Worm (Caenorhabditis elegans): Measurements from ENCODE around the gene rgs-10.

rgs-10 gene

DNA sequence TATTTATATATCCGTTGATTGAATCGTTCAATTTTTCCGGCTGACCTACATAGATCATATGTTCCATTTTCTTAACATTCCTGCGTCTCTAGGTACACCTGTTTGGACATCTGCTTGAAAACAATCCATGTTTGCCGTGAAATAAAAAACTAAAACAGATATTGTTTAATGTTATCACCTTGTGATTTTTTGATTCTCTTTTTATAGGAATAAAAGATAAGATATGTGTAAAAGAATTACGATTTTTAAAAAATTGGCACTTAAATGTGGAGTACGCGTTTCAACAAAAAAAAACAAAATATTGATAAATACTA, 15.2 kb upstream of the rgs-10 start:
- TF ChIP-seq sptf-1 (tag; optimal IDR thresholded peaks at IDR 0.05) (no peak), lsy-2 (tag; optimal IDR thresholded peaks at IDR 0.05) (no peak), ceh-83 (GFP tag; optimal IDR thresholded peaks at IDR 0.05) (no peak), blmp-1 (tag; optimal IDR thresholded peaks at IDR 0.05) (no peak), elt-3 (tag; optimal IDR thresholded peaks at IDR 0.05) (no peak), elt-1 (tag; optimal IDR thresholded peaks at IDR 0.05; ENCODE audit: borderline replicate concordance, insufficient read depth) (no peak), lin-32 (GFP tag; optimal IDR thresholded peaks at IDR 0.05) (no peak), snpc-4 (tag; optimal IDR thresholded peaks at IDR 0.05) (no peak), mls-2 (tag; optimal IDR thresholded peaks at IDR 0.05) (no peak), drap-1 (GFP tag; optimal IDR thresholded peaks at IDR 0.05) (no peak), ham-2 (GFP tag; optimal IDR thresholded peaks at IDR 0.05) (no peak), unc-39 (tag; optimal IDR thresholded peaks at IDR 0.05) (no peak), cnd-1 (tag; optimal IDR thresholded peaks at IDR 0.05) (no peak), nhr-237 (tag; optimal IDR thresholded peaks at IDR 0.05) (no peak), tbx-8 (GFP tag; optimal IDR thresholded peaks at IDR 0.05) (no peak), lin-13 (tag; optimal IDR thresholded peaks at IDR 0.05) (no peak)

DNA sequence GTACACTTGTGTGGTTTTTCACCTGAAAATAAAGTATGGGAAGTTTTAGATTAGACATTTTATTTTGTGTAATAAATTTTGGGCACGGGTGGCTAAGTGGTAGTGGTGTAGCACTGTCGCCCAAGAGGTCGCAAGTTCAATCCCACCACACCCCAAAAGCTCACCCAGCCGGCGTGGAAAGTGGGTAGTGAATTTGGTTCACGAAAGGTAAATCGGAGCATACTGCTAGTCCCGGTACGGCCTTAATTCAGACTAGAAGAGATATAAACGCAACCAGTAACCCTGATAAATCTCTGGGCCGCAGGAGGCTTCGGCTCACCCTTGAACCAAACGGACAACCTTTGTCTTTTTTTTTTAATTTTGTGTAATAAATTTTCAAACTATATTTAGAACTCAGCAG, 10.8 kb upstream of the rgs-10 start:
- no peak for TF ChIP-seq nhr-237 (tag; optimal IDR thresholded peaks at IDR 0.05)
- no peak for TF ChIP-seq blmp-1 (tag; optimal IDR thresholded peaks at IDR 0.05)
- TF ChIP-seq nhr-28 (tag; optimal IDR thresholded peaks at IDR 0.05): no peak
- TF ChIP-seq tbx-8 (GFP tag; optimal IDR thresholded peaks at IDR 0.05): no peak
- TF ChIP-seq zip-8 (tag; optimal IDR thresholded peaks at IDR 0.05): no peak
- TF ChIP-seq pha-4 (tag; optimal IDR thresholded peaks at IDR 0.05): no peak
- no peak for TF ChIP-seq elt-1 (tag; optimal IDR thresholded peaks at IDR 0.05; ENCODE audit: borderline replicate concordance, insufficient read depth)
- no peak for TF ChIP-seq snpc-4 (tag; optimal IDR thresholded peaks at IDR 0.05)
- no peak for TF ChIP-seq sem-2 (GFP tag; optimal IDR thresholded peaks at IDR 0.05)
- no peak for TF ChIP-seq lin-32 (GFP tag; optimal IDR thresholded peaks at IDR 0.05)
- TF ChIP-seq nhr-12 (tag; optimal IDR thresholded peaks at IDR 0.05): no peak
- no peak for TF ChIP-seq mls-2 (tag; optimal IDR thresholded peaks at IDR 0.05)

DNA sequence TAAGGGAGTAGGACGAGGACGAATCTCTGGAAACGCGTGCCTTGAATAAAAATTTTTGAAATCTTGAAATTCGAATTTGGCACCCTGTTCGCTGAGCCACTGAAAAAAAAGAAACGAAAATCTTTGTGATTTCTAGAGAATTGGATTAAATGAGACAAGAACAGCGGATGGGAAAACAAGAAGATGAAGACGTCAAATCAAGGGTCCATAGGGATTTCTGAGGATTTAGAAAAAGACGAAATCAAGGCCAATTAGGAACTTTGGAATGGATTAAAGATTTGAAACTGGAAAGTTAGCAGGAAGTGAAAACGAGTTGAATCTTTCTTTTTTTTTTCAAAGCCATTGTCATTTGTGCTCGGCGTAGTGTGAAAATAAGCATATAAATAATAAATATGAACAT, 8.0 kb upstream of the rgs-10 start, which contains the start of gene pag-3:
Gene pag-3, minus strand, starts transcription at position 101 of the 400 bp plus-strand sequence.
- TF ChIP-seq ces-1 (GFP tag; optimal IDR thresholded peaks at IDR 0.05): no peak
- TF ChIP-seq M03D4.4 (tag; optimal IDR thresholded peaks at IDR 0.05): no peak
- TF ChIP-seq nhr-237 (tag; optimal IDR thresholded peaks at IDR 0.05): no peak
- no peak for TF ChIP-seq blmp-1 (tag; optimal IDR thresholded peaks at IDR 0.05)
- TF ChIP-seq nhr-12 (tag; optimal IDR thresholded peaks at IDR 0.05): no peak
- TF ChIP-seq sem-2 (GFP tag; optimal IDR thresholded peaks at IDR 0.05): no peak
- no peak for TF ChIP-seq ceh-43 (GFP tag; optimal IDR thresholded peaks at IDR 0.05)
- TF ChIP-seq ztf-11 (tag; optimal IDR thresholded peaks at IDR 0.05): no peak
- TF ChIP-seq ceh-39 (tag; optimal IDR thresholded peaks at IDR 0.05): no peak
- no peak for TF ChIP-seq flh-1 (GFP tag; optimal IDR thresholded peaks at IDR 0.05)
- no peak for TF ChIP-seq lsy-2 (tag; optimal IDR thresholded peaks at IDR 0.05)

DNA sequence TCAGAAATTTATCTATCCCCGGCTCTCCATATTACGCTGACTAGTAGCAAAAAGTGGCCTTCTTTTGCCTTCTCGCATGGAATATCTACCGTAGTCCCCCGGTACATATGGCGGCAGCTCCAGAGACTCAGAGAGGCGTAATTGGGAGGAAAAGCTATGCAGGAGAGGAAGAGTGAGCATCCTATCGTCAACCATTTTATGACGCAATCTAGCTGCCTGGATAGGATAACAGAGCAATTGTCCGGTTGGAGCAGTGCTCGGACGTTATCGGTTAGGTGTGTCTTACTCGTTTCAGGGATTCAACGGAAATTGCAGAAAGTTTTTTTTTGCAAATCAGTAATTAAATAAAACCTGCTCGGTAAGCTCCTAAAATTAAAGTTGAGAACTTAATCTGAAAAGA, 5.4 kb upstream of the rgs-10 start:
- peak; percentile 11 for TF ChIP-seq ces-1 (GFP tag; optimal IDR thresholded peaks at IDR 0.05)
- TF ChIP-seq elt-1 (tag; optimal IDR thresholded peaks at IDR 0.05; ENCODE audit: borderline replicate concordance, insufficient read depth): no peak
- TF ChIP-seq zip-8 (tag; optimal IDR thresholded peaks at IDR 0.05): peak; percentile 67

DNA sequence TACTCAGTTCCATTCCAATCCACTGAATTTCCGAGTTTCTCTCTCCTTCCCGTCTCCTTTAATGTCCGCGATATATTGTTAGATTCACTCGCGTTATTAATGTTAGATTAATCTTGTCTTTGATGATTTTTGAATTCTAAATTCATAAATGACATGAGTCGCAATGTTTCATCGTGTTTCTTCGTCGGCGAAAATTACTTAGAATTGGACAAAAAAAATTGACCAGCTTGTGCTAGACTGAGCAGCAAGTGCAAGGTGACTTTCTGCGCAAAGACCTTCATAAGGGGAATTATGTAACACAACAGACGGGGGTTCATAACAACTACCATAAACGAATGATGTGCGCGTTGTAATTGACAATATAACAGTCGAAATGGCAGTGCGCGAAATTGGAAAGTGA, 4.2 kb upstream of the rgs-10 start:
- TF ChIP-seq unc-62 (GFP tag; optimal IDR thresholded peaks at IDR 0.05): no peak
- TF ChIP-seq ces-1 (GFP tag; optimal IDR thresholded peaks at IDR 0.05): peak; percentile 54

DNA sequence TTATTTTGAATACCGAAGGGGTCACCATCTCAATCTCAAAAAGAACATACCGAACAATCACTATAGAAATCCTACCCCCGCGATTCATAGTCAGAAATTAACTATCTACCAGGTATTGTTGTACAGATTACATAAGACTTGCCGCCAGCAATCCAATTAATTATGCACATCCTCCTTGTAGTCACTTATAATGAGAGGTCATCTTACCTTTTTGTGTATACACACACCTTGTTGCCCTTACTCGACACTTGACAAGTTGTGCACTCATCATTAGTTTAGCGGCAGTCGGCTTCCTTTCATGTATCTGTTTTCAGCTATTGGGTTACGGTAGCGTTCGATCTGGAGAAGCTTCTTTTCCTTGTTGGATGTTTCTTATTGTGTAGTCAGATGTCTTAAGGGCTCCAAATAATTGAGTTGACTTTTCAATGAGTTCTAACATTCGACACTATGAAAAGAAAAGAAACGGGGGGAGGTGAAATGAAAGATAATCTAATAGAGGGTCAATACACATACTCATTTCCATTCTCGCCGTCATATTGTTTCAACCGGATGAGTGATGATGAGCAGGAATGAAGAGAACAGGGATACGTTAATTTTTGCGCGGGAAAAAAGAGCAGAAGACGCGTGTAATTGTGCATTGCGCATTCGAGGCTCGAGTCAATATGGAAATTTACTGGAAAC, 3.0 kb upstream of the rgs-10 start:
- peak; percentile 91 for TF ChIP-seq ces-1 (GFP tag; optimal IDR thresholded peaks at IDR 0.05)
- no peak for TF ChIP-seq nhr-237 (tag; optimal IDR thresholded peaks at IDR 0.05)
- TF ChIP-seq nhr-2 (tag; optimal IDR thresholded peaks at IDR 0.05): peak; percentile 96

Data from whole organism, mixed stage, embryonic.